Worm (Caenorhabditis elegans): ENCODE data around the gene C29E4.13.
A peak's percentile ranks its signal among the peaks of the same experiment; 100 is the strongest.

Gene C29E4.13

ce11 chrIII:7892333-7892732, 36.2 kb downstream of the C29E4.13 start:
- TF ChIP-seq ceh-31 (tag; optimal IDR thresholded peaks at IDR 0.05) (no peak), ceh-18 (tag; optimal IDR thresholded peaks at IDR 0.05) (no peak), hlh-8 (tag; optimal IDR thresholded peaks at IDR 0.05) (no peak), madf-2 (tag; optimal IDR thresholded peaks at IDR 0.05) (no peak), pros-1 (tag; optimal IDR thresholded peaks at IDR 0.05) (no peak), C08G9.2 (tag; optimal IDR thresholded peaks at IDR 0.05) (no peak), gmeb-2 (tag; optimal IDR thresholded peaks at IDR 0.05) (no peak), dmd-4 (tag; optimal IDR thresholded peaks at IDR 0.05; ENCODE audit: borderline replicate concordance) (no peak), pha-2 (tag; optimal IDR thresholded peaks at IDR 0.05) (no peak), mec-3 (tag; optimal IDR thresholded peaks at IDR 0.05; ENCODE audit: borderline replicate concordance) (no peak), hlh-15 (tag; optimal IDR thresholded peaks at IDR 0.05) (no peak), npax-4 (tag; optimal IDR thresholded peaks at IDR 0.05) (no peak)

- TF ChIP-seq mec-3 (tag; optimal IDR thresholded peaks at IDR 0.05; ENCODE audit: borderline replicate concordance) (no peak), sdc-2 (tag; optimal IDR thresholded peaks at IDR 0.05) (no peak), ceh-6 (GFP tag; optimal IDR thresholded peaks at IDR 0.05) (no peak), F13H6.1 (tag; optimal IDR thresholded peaks at IDR 0.05) (peak; percentile 19), C38D4.7 (GFP tag; optimal IDR thresholded peaks at IDR 0.05) (no peak), eyg-1 (tag; optimal IDR thresholded peaks at IDR 0.05) (no peak), unc-3 (GFP tag; conservative IDR thresholded peaks at IDR 0.05) (no peak), unc-3 (tag; optimal IDR thresholded peaks at IDR 0.05) (no peak), hlh-30 (tag; optimal IDR thresholded peaks at IDR 0.05; ENCODE audit: insufficient read depth) (peak; percentile 61), ceh-31 (tag; optimal IDR thresholded peaks at IDR 0.05) (peak; percentile 78), hlh-6 (tag; optimal IDR thresholded peaks at IDR 0.05) (no peak), T23F11.4 (GFP tag; optimal IDR thresholded peaks at IDR 0.05) (no peak), pqm-1 (tag; optimal IDR thresholded peaks at IDR 0.05) (no peak), hlh-15 (tag; optimal IDR thresholded peaks at IDR 0.05) (no peak), zip-5 (tag; optimal IDR thresholded peaks at IDR 0.05) (no peak), fax-1 (tag; optimal IDR thresholded peaks at IDR 0.05) (no peak), fkh-10 (GFP tag; optimal IDR thresholded peaks at IDR 0.05) (no peak), gmeb-2 (tag; optimal IDR thresholded peaks at IDR 0.05) (no peak), tbx-2 (tag; optimal IDR thresholded peaks at IDR 0.05) (peak; percentile 63), sox-2 (GFP tag; IDR thresholded peaks at IDR 0.05) (no peak), pha-2 (tag; optimal IDR thresholded peaks at IDR 0.05) (no peak), pat-9 (tag; optimal IDR thresholded peaks at IDR 0.05) (no peak), elt-4 (tag; optimal IDR thresholded peaks at IDR 0.05) (no peak), sox-4 (tag; optimal IDR thresholded peaks at IDR 0.05) (no peak), ahr-1 (tag; optimal IDR thresholded peaks at IDR 0.05) (no peak), ceh-34 (tag; optimal IDR thresholded peaks at IDR 0.05) (peak; percentile 80), unc-55 (GFP tag; optimal IDR thresholded peaks at IDR 0.05) (peak; percentile 66), pag-3 (tag; optimal IDR thresholded peaks at IDR 0.05; ENCODE audit: borderline replicate concordance) (no peak), Y22D7AL.16 (tag; optimal IDR thresholded peaks at IDR 0.05) (no peak), unc-86 (tag; optimal IDR thresholded peaks at IDR 0.05) (no peak), nhr-232 (tag; optimal IDR thresholded peaks at IDR 0.05) (no peak), ceh-24 (tag; optimal IDR thresholded peaks at IDR 0.05) (no peak), odd-2 (tag; optimal IDR thresholded peaks at IDR 0.05) (no peak), ceh-45 (GFP tag; IDR thresholded peaks at IDR 0.05) (no peak), C08G9.2 (tag; optimal IDR thresholded peaks at IDR 0.05) (no peak), ztf-16 (tag; optimal IDR thresholded peaks at IDR 0.05) (no peak), ceh-22 (tag; optimal IDR thresholded peaks at IDR 0.05) (no peak), pax-1 (tag; optimal IDR thresholded peaks at IDR 0.05) (no peak), ref-2 (tag; optimal IDR thresholded peaks at IDR 0.05) (peak; percentile 57), che-1 (tag; optimal IDR thresholded peaks at IDR 0.05) (no peak), madf-2 (tag; optimal IDR thresholded peaks at IDR 0.05) (no peak), dve-1 (tag; optimal IDR thresholded peaks at IDR 0.05) (no peak), K02D7.2 (tag; optimal IDR thresholded peaks at IDR 0.05) (no peak), ceh-9 (tag; optimal IDR thresholded peaks at IDR 0.05) (no peak), fkh-6 (tag; optimal IDR thresholded peaks at IDR 0.05) (no peak)
Observed at ce11 chrIII:7891573-7892306, 36.8 kb downstream of the C29E4.13 start, which contains the start of the genes ZK688.5 and fahd-1. TSS of gene ZK688.5 (minus strand) at chrIII:7891623. TSS of gene fahd-1 (plus strand) at chrIII:7892256.
